Worm (Caenorhabditis elegans) whole organism, L4 larva: ENCODE data around the gene F56C9.6.

Source experiments
- ZK546.5 ChIP-seq, 2 experiments: sonication (generic microtip); optimal IDR thresholded peaks; 2 replicates each; lab custom pipeline; 2017; ENCODE audit warnings: missing biosample characterization in 2 of 2, missing genetic modification characterization in 2 of 2
- ceh-62 ChIP-seq: sonication (generic microtip); optimal IDR thresholded peaks from 2 replicates; lab custom pipeline; 2017; ENCODE audit warnings: missing biosample characterization, missing genetic modification characterization
- dpl-1 ChIP-seq: fragments of 150-350 bp; optimal IDR thresholded peaks from 2 replicates; lab custom pipeline; 2014; ENCODE audit warnings: missing biosample characterization, missing genetic modification reagents, missing genetic modification characterization
- lin-39 ChIP-seq: fragments of 150-350 bp; optimal IDR thresholded peaks from 2 replicates; lab custom pipeline; 2014; ENCODE audit warnings: missing biosample characterization, missing genetic modification reagents, missing genetic modification characterization
- mdl-1 ChIP-seq, 2 experiments: fragments of 150-350 bp in 1 of 2; sonication (generic microtip) in 1 of 2; optimal IDR thresholded peaks; 2 replicates each; lab custom pipeline; 2014 to 2017; ENCODE audit warnings: missing biosample characterization in 2 of 2, missing genetic modification characterization in 2 of 2
- nhr-11 ChIP-seq: fragments of 150-350 bp; optimal IDR thresholded peaks from 2 replicates; lab custom pipeline; 2014; ENCODE audit warnings: missing biosample characterization, missing genetic modification characterization
- nhr-28 ChIP-seq: fragments of 150-350 bp; optimal IDR thresholded peaks from 2 replicates; lab custom pipeline; 2014; ENCODE audit warnings: missing biosample characterization, missing genetic modification characterization
- pha-4 ChIP-seq, 2 experiments: fragments of 150-350 bp in 1 of 2; fragments of 200-800 bp in 1 of 2; sonication (Bioruptor generic) in 1 of 2; IDR thresholded peaks in 1 of 2; optimal IDR thresholded peaks in 1 of 2; 2 replicates each; pipeline versions ENCODE4 v1.3.6 to Lab custom; 2014 to 2022; ENCODE audit warnings: missing genetic modification characterization in 2 of 2, missing genetic modification reagents in 2 of 2, missing biosample characterization in 1 of 2, missing compliant biosample characterization in 1 of 2
- snpc-4 ChIP-seq: fragments of 150-350 bp; optimal IDR thresholded peaks from 2 replicates; lab custom pipeline; 2014; ENCODE audit warnings: missing biosample characterization, missing genetic modification characterization
- unc-62 ChIP-seq, 3 experiments: fragments of 150-350 bp in 1 of 3; sonication (generic microtip); optimal IDR thresholded peaks in 2 of 3; peaks in 1 of 3; 1 replicate in 1 of 3; 2 replicates in 2 of 3; lab custom pipeline; 2014 to 2017; ENCODE audit warnings: missing biosample characterization in 3 of 3, missing genetic modification characterization in 3 of 3, missing genetic modification reagents in 3 of 3, missing genotype in 1 of 3

DNA sequence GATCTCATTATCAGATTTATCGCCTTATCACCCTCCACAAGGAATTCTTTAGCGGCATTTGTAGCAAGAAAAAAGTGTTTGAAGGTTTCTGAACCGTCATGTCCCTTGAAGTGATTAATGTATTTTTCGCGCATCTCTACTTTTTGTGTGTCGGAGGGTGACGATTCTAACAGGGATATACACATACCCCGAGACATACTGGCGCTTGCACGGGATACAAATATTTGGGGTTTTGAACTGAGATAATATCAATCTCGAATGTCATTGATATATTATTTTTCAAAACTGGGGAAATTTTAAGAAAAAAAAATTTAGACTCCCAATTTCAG lies 5.0 kb downstream of the F56C9.6 start:
- peak; percentile 72 for TF ChIP-seq nhr-28
- TF ChIP-seq pha-4 (GFP tag; IDR thresholded peaks at IDR 0.05; lab: Robert Waterston, UW) = no peak
- TF ChIP-seq pha-4 (tag; optimal IDR thresholded peaks at IDR 0.05; lab: Kevin White, UChicago) = no peak
- TF ChIP-seq ceh-62 (tag; lab: Kevin White, UChicago) = no peak
- no peak for TF ChIP-seq mdl-1 (tag; optimal IDR thresholded peaks at IDR 0.05; lab: Kevin White, UChicago)
- no peak for TF ChIP-seq dpl-1 (GFP tag; lab: Kevin White, UChicago)
- TF ChIP-seq nhr-11 = no peak
- TF ChIP-seq lin-39 (tag; lab: Kevin White, UChicago) = no peak
- TF ChIP-seq ZK546.5 (tag; optimal IDR thresholded peaks at IDR 0.05; lab: Kevin White, UChicago) = no peak
- peak in 1 of 2 experiments; percentile 43 for TF ChIP-seq unc-62 (GFP tag; optimal IDR thresholded peaks at IDR 0.05 in 1 of 2; lab: Kevin White, UChicago)
- no peak for TF ChIP-seq unc-62 (tag; optimal IDR thresholded peaks at IDR 0.05; lab: Kevin White, UChicago)
- TF ChIP-seq snpc-4 = no peak
